Worm (Caenorhabditis elegans): ENCODE measurements around the gene Y54G2A.32.

The Y54G2A.32 gene

DNA sequence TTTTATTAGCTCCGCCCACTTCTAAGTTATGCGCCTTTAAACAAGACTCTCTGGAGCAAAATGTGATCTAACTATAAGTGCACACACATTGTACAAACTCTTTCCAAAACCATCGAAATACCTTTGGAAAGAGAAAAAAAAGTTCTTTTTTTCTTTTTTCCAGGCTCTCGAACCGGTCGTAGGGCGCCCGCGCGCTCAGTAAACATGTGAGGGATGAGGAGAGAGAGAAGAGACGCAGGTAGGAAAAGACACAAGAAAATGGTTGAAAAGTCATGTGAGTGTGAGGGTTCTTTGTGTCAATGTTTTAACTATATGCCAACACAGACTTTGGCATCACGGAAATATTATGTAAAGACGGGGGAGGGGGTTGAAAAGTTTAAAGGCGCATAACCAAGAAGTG, 29.3 kb upstream of the Y54G2A.32 start (continued):
- peak; percentile 69 to 71 for TF ChIP-seq efl-1 (optimal IDR thresholded peaks at IDR 0.05)
- peak; percentile 62 to 96 for TF ChIP-seq efl-1 (GFP tag; optimal IDR thresholded peaks at IDR 0.05 in 1 of 2)
- no peak for TF ChIP-seq aly-2 (tag; optimal IDR thresholded peaks at IDR 0.05)
- TF ChIP-seq pax-3 (tag; optimal IDR thresholded peaks at IDR 0.05) = peak; percentile 51
- no peak for TF ChIP-seq zip-4 (GFP tag; optimal IDR thresholded peaks at IDR 0.05)
- no peak for TF ChIP-seq efl-3 (GFP tag; optimal IDR thresholded peaks at IDR 0.05)
- TF ChIP-seq lin-15B (tag; optimal IDR thresholded peaks at IDR 0.05) = no peak
- TF ChIP-seq nhr-85 (tag) = peak; percentile 96
- TF ChIP-seq nhr-12 (tag; optimal IDR thresholded peaks at IDR 0.05) = no peak
- peak; percentile 76 for TF ChIP-seq jun-1 (tag; optimal IDR thresholded peaks at IDR 0.05)
- TF ChIP-seq lin-13 (GFP tag; optimal IDR thresholded peaks at IDR 0.05) = peak; percentile 79
- peak; percentile 10 for TF ChIP-seq fkh-8 (tag; optimal IDR thresholded peaks at IDR 0.05)
- peak; percentile 63; the same call in 1 of the 2 replicates for TF ChIP-seq ceh-88 (GFP tag; IDR thresholded peaks at IDR 0.05)
- TF ChIP-seq nhr-71 (tag; optimal IDR thresholded peaks at IDR 0.05) = peak; percentile 95
- peak; percentile 62 for TF ChIP-seq lir-3 (tag; optimal IDR thresholded peaks at IDR 0.05; ENCODE audit: poor library complexity)
- peak; percentile 88 for TF ChIP-seq tbx-2 (tag; optimal IDR thresholded peaks at IDR 0.05)
- TF ChIP-seq pqm-1 (tag; optimal IDR thresholded peaks at IDR 0.05) = no peak
- no peak for TF ChIP-seq sptf-1 (tag; optimal IDR thresholded peaks at IDR 0.05)
- TF ChIP-seq pag-3 (tag; optimal IDR thresholded peaks at IDR 0.05; ENCODE audit: borderline replicate concordance, insufficient read depth) = peak; percentile 96
- TF ChIP-seq unc-30 (tag; optimal IDR thresholded peaks at IDR 0.05) = no peak
- peak; percentile 28 for TF ChIP-seq dsc-1 (tag; optimal IDR thresholded peaks at IDR 0.05)
- no peak for TF ChIP-seq mef-2 (tag; optimal IDR thresholded peaks at IDR 0.05)
- peak; percentile 70 for TF ChIP-seq ztf-4 (tag; optimal IDR thresholded peaks at IDR 0.05)
- TF ChIP-seq sox-4 (tag; optimal IDR thresholded peaks at IDR 0.05) = no peak
- no peak for TF ChIP-seq fkh-10 (GFP tag; optimal IDR thresholded peaks at IDR 0.05)
- peak; percentile 45 for TF ChIP-seq sup-37 (GFP tag; optimal IDR thresholded peaks at IDR 0.05)
- TF ChIP-seq tlp-1 (tag; optimal IDR thresholded peaks at IDR 0.05) = no peak
- TF ChIP-seq ces-1 (GFP tag; optimal IDR thresholded peaks at IDR 0.05) = no peak
- no peak for TF ChIP-seq unc-98 (GFP tag; IDR thresholded peaks at IDR 0.05)
- peak; percentile 86 for TF ChIP-seq nhr-90 (tag; optimal IDR thresholded peaks at IDR 0.05; ENCODE audit: poor library complexity)
- no peak for TF ChIP-seq ceh-90 (tag; optimal IDR thresholded peaks at IDR 0.05)
- TF ChIP-seq irx-1 (tag; optimal IDR thresholded peaks at IDR 0.05) = peak; percentile 45
- TF ChIP-seq ztf-11 (tag; optimal IDR thresholded peaks at IDR 0.05) = no peak
- TF ChIP-seq nhr-77 (tag; optimal IDR thresholded peaks at IDR 0.05) = peak; percentile 58
- TF ChIP-seq mab-9 (GFP tag; IDR thresholded peaks at IDR 0.05) = 0 out of 2 replicates have a peak, but pooled peaks have one; percentile 30
- TF ChIP-seq elt-2 (tag; optimal IDR thresholded peaks at IDR 0.05) = peak; percentile 16
- peak; percentile 92 for TF ChIP-seq nhr-19 (GFP tag; conservative IDR thresholded peaks at IDR 0.05)
- no peak for TF ChIP-seq zag-1 (tag; optimal IDR thresholded peaks at IDR 0.05)
- no peak for TF ChIP-seq nhr-76 (tag; optimal IDR thresholded peaks at IDR 0.05)
- peak; percentile 63 for TF ChIP-seq xbp-1 (tag; optimal IDR thresholded peaks at IDR 0.05)
- TF ChIP-seq swsn-7 (tag; optimal IDR thresholded peaks at IDR 0.05) = peak; percentile 84
- no peak for TF ChIP-seq hlh-17 (GFP tag; optimal IDR thresholded peaks at IDR 0.05; ENCODE audit: borderline replicate concordance)
- peak in 2 of 6 experiments; percentile 55 to 56 for TF ChIP-seq elt-3 (tag; optimal IDR thresholded peaks at IDR 0.05)
- peak; percentile 9 for TF ChIP-seq snpc-4 (tag; optimal IDR thresholded peaks at IDR 0.05)
- no peak for TF ChIP-seq nhr-28 (tag; optimal IDR thresholded peaks at IDR 0.05)
- TF ChIP-seq ceh-63 (GFP tag; optimal IDR thresholded peaks at IDR 0.05) = no peak
- TF ChIP-seq C34B4.2 (tag; optimal IDR thresholded peaks at IDR 0.05) = no peak
- no peak for TF ChIP-seq egl-27 (tag; optimal IDR thresholded peaks at IDR 0.05)
- peak; percentile 35 for TF ChIP-seq nhr-11 (tag; optimal IDR thresholded peaks at IDR 0.05)
- no peak for TF ChIP-seq ets-5 (GFP tag; IDR thresholded peaks at IDR 0.05)
- peak; percentile 12 to 75 (median 55) for TF ChIP-seq ceh-82 (tag; optimal IDR thresholded peaks at IDR 0.05)
- TF ChIP-seq ceh-8 (GFP tag; optimal IDR thresholded peaks at IDR 0.05) = peak; percentile 48
- peak; percentile 45 for TF ChIP-seq unc-86 (tag; optimal IDR thresholded peaks at IDR 0.05)
